Worm (Caenorhabditis elegans): ENCODE measurements around the gene srh-82.

srh-82 gene

DNA sequence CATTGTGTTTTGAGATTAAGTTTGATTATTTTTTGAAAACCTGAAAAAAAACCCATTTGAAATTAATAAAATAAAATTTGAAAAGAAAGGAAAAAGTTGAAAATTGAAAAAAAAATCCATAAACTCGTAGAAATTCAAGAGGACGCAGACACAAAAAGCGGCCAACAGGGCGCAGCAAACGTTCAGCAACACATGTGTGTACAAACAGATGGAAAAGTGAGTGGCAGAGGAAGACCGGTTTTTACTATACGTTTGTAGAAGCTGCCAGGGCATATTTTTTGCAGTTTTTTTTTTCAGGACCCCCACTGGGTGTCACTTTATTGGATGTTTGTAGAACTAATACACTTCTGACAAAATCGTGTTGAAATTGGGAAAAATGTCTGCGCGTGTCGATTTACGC is 22.1 kb upstream of the srh-82 start, which contains the start of gene cgp-1 (continued):
- no peak for TF ChIP-seq nhr-111 (GFP tag; optimal IDR thresholded peaks at IDR 0.05)
- no peak for TF ChIP-seq nhr-41 (GFP tag; IDR thresholded peaks at IDR 0.05)
- no peak for TF ChIP-seq daf-16 (GFP tag; optimal IDR thresholded peaks at IDR 0.05)
- peak; percentile 45 for TF ChIP-seq daf-16 (tag; optimal IDR thresholded peaks at IDR 0.05)
- no peak for TF ChIP-seq attf-4 (tag; optimal IDR thresholded peaks at IDR 0.05)
- no peak for TF ChIP-seq F44E2.7 (GFP tag; IDR thresholded peaks at IDR 0.05)
- no peak for TF ChIP-seq madf-9 (GFP tag; conservative IDR thresholded peaks at IDR 0.05)
- TF ChIP-seq Y105C5A.15 (GFP tag; IDR thresholded peaks at IDR 0.05), result no peak
- TF ChIP-seq hlh-30 (tag; optimal IDR thresholded peaks at IDR 0.05; ENCODE audit: insufficient read depth), result peak; percentile 13
- TF ChIP-seq lin-38 (GFP tag; IDR thresholded peaks at IDR 0.05), result peak; percentile 32
- no peak for TF ChIP-seq lin-29 (GFP tag; IDR thresholded peaks at IDR 0.05)
- no peak for TF ChIP-seq unc-130 (GFP tag; optimal IDR thresholded peaks at IDR 0.05)
- TF ChIP-seq jun-1 (tag; optimal IDR thresholded peaks at IDR 0.05), result no peak
- TF ChIP-seq F26F4.8 (GFP tag; conservative IDR thresholded peaks at IDR 0.05), result no peak
- TF ChIP-seq Y5F2A.4 (GFP tag; optimal IDR thresholded peaks at IDR 0.05), result no peak
- TF ChIP-seq ztf-11 (tag; optimal IDR thresholded peaks at IDR 0.05), result no peak
- peak; percentile 42 for TF ChIP-seq mep-1 (tag; optimal IDR thresholded peaks at IDR 0.05)
- no peak for TF ChIP-seq dmd-8 (GFP tag; IDR thresholded peaks at IDR 0.05)
- TF ChIP-seq arid-1 (GFP tag; conservative IDR thresholded peaks at IDR 0.05), result no peak
- peak; percentile 62 for TF ChIP-seq mxl-3 (GFP tag; optimal IDR thresholded peaks at IDR 0.05)
- TF ChIP-seq ama-1 (optimal IDR thresholded peaks at IDR 0.05), result no peak
- TF ChIP-seq ceh-32 (tag; optimal IDR thresholded peaks at IDR 0.05; ENCODE audit: poor library complexity), result no peak
- TF ChIP-seq vab-7 (GFP tag; IDR thresholded peaks at IDR 0.05), result no peak
- TF ChIP-seq hlh-11 (tag; optimal IDR thresholded peaks at IDR 0.05), result peak; percentile 54
- TF ChIP-seq nhr-237 (tag; optimal IDR thresholded peaks at IDR 0.05), result no peak
- TF ChIP-seq nhr-48 (tag; optimal IDR thresholded peaks at IDR 0.05), result no peak
- TF ChIP-seq ceh-20 (GFP tag; IDR thresholded peaks at IDR 0.05), result no peak
- no peak for TF ChIP-seq fkh-10 (GFP tag; optimal IDR thresholded peaks at IDR 0.05)
- peak; percentile 26 for TF ChIP-seq dpl-1 (GFP tag; optimal IDR thresholded peaks at IDR 0.05)
- no peak for TF ChIP-seq D1046.2 (GFP tag; IDR thresholded peaks at IDR 0.05)
- TF ChIP-seq ceh-62 (tag; optimal IDR thresholded peaks at IDR 0.05), result no peak
- TF ChIP-seq dmd-9 (GFP tag; IDR thresholded peaks at IDR 0.05), result no peak
- TF ChIP-seq lin-1 (GFP tag; IDR thresholded peaks at IDR 0.05), result no peak
- TF ChIP-seq ceh-82 (tag; optimal IDR thresholded peaks at IDR 0.05), result no peak
- no peak for TF ChIP-seq skn-1 (tag; optimal IDR thresholded peaks at IDR 0.05)
- TF ChIP-seq ceh-44 (GFP tag; IDR thresholded peaks at IDR 0.05), result no peak
- TF ChIP-seq zag-1 (tag; optimal IDR thresholded peaks at IDR 0.05), result no peak
- TF ChIP-seq ZK546.5 (tag; optimal IDR thresholded peaks at IDR 0.05), result no peak
- TF ChIP-seq T26A8.4 (GFP tag; IDR thresholded peaks at IDR 0.05), result no peak
- no peak for TF ChIP-seq nhr-102 (tag; optimal IDR thresholded peaks at IDR 0.05)
- no peak for TF ChIP-seq saeg-2 (GFP tag; IDR thresholded peaks at IDR 0.05)
- TF ChIP-seq zfp-2 (tag; optimal IDR thresholded peaks at IDR 0.05), result no peak
- no peak for TF ChIP-seq duxl-1 (tag; optimal IDR thresholded peaks at IDR 0.05; ENCODE audit: poor library complexity)
- no peak for TF ChIP-seq F37D6.2 (tag; optimal IDR thresholded peaks at IDR 0.05)
- no peak for TF ChIP-seq php-3 (GFP tag; IDR thresholded peaks at IDR 0.05)
- TF ChIP-seq mxl-2 (GFP tag; conservative IDR thresholded peaks at IDR 0.05), result no peak
- TF ChIP-seq nhr-42 (GFP tag; IDR thresholded peaks at IDR 0.05), result no peak
- no peak for TF ChIP-seq ces-1 (GFP tag; optimal IDR thresholded peaks at IDR 0.05)
- no peak for TF ChIP-seq unc-62 (GFP tag; optimal IDR thresholded peaks at IDR 0.05 in 1 of 2)
- TF ChIP-seq unc-62 (tag; optimal IDR thresholded peaks at IDR 0.05), result no peak
- no peak; the same call in 1 of the 2 replicates for TF ChIP-seq pha-4 (GFP tag; IDR thresholded peaks at IDR 0.05)
- peak; percentile 17 for TF ChIP-seq pha-4 (tag; optimal IDR thresholded peaks at IDR 0.05)
- TF ChIP-seq mdl-1 (tag; optimal IDR thresholded peaks at IDR 0.05), result peak in 1 of 2 experiments; percentile 38
